Worm (Caenorhabditis elegans) whole organism, young adult: ENCODE results near the gene prdx-2.

Experiments
- F10E7.11 ChIP-seq: sonication (generic microtip); optimal IDR thresholded peaks from 2 replicates; lab custom pipeline; 2017; ENCODE audit warnings: mild to moderate bottlenecking, missing genetic modification characterization, moderate library complexity, missing compliant biosample characterization
- F23B12.7 ChIP-seq: sonication (generic microtip); optimal IDR thresholded peaks from 2 replicates; lab custom pipeline; 2017; ENCODE audit warnings: missing genetic modification characterization, mild to moderate bottlenecking, missing compliant biosample characterization, antibody characterized with exemption, moderate library complexity; ENCODE audit not compliant: insufficient read depth
- F52B5.7 ChIP-seq: sonication (generic microtip); optimal IDR thresholded peaks from 2 replicates; lab custom pipeline; 2016; ENCODE audit warnings: mild to moderate bottlenecking, missing genetic modification characterization, missing compliant biosample characterization
- F57A8.1 ChIP-seq: fragments of 200-800 bp; sonication (Bioruptor generic); optimal IDR thresholded peaks from 2 replicates; lab custom pipeline; 2018; ENCODE audit warnings: mild to moderate bottlenecking, missing genetic modification characterization, moderate library complexity, missing compliant biosample characterization
- K12H6.12 ChIP-seq: fragments of 200-800 bp; sonication (Bioruptor generic); optimal IDR thresholded peaks from 2 replicates; lab custom pipeline; 2018; ENCODE audit warnings: mild to moderate bottlenecking, missing genetic modification characterization, missing compliant biosample characterization
- T07F8.4 ChIP-seq: sonication (generic microtip); optimal IDR thresholded peaks from 2 replicates; lab custom pipeline; 2016; ENCODE audit warnings: mild to moderate bottlenecking, missing genetic modification characterization, moderate library complexity, missing compliant biosample characterization
- T26A5.8 ChIP-seq: sonication (generic microtip); optimal IDR thresholded peaks from 2 replicates; lab custom pipeline; 2016; ENCODE audit warnings: missing genetic modification characterization, missing compliant biosample characterization
- Y53F4B.3 ChIP-seq: fragments of 200-800 bp; sonication (Bioruptor generic); IDR thresholded peaks from 2 replicates; pipeline ENCODE4 v1.3.6; 2022; ENCODE audit warnings: missing genetic modification reagents, missing genetic modification characterization, missing compliant biosample characterization
- Y67H2A.10 ChIP-seq: fragments of 200-800 bp; sonication (Bioruptor generic); conservative IDR thresholded peaks from 2 replicates; pipeline ENCODE4 v1.3.6; 2022; ENCODE audit warnings: missing genetic modification reagents, missing genetic modification characterization, missing compliant biosample characterization
- Y95B8A.8 ChIP-seq: fragments of 200-800 bp; sonication (Bioruptor generic); IDR thresholded peaks from 2 replicates; pipeline ENCODE4 v1.3.6; 2022; ENCODE audit warnings: missing genetic modification reagents, missing genetic modification characterization, missing compliant biosample characterization
- akir-1 ChIP-seq: fragments of 200-800 bp; sonication (Bioruptor generic); optimal IDR thresholded peaks from 2 replicates; lab custom pipeline; 2018; ENCODE audit warnings: mild to moderate bottlenecking, missing genetic modification characterization, moderate library complexity, missing compliant biosample characterization
- ama-1 ChIP-seq, 3 experiments: fragments of 150-350 bp in 1 of 3; sonication (generic microtip) in 2 of 3; optimal IDR thresholded peaks; 2 replicates each; lab custom pipeline; 2014 to 2018; ENCODE audit warnings: missing biosample characterization in 2 of 3, missing genetic modification characterization in 2 of 3, missing genetic modification reagents in 2 of 3
- aptf-3 ChIP-seq: fragments of 200-800 bp; sonication (Bioruptor generic); IDR thresholded peaks from 2 replicates; pipeline ENCODE4 v1.3.6; 2022; ENCODE audit warnings: missing genetic modification characterization, missing compliant biosample characterization
- attf-3 ChIP-seq: fragments of 200-800 bp; sonication (Bioruptor generic); conservative IDR thresholded peaks from 2 replicates; pipeline ENCODE4 v1.3.6; 2022; ENCODE audit warnings: missing genetic modification reagents, missing genetic modification characterization, missing compliant biosample characterization
- bed-2 ChIP-seq: fragments of 200-800 bp; sonication (Bioruptor generic); IDR thresholded peaks from 2 replicates; pipeline ENCODE4 v1.3.6; 2022; ENCODE audit warnings: missing genetic modification reagents, missing genetic modification characterization, missing compliant biosample characterization
- ceh-27 ChIP-seq: fragments of 200-800 bp; sonication (Bioruptor generic); optimal IDR thresholded peaks from 2 replicates; lab custom pipeline; 2018; ENCODE audit warnings: mild to moderate bottlenecking, missing genetic modification characterization, moderate library complexity, missing compliant biosample characterization
- ceh-58 ChIP-seq: fragments of 200-800 bp; sonication (Bioruptor generic); IDR thresholded peaks from 2 replicates; pipeline ENCODE4 v1.3.6; 2022; ENCODE audit warnings: missing genetic modification characterization, missing compliant biosample characterization
- ceh-79 ChIP-seq: sonication (generic microtip); optimal IDR thresholded peaks from 2 replicates; lab custom pipeline; 2017; ENCODE audit warnings: mild to moderate bottlenecking, missing genetic modification characterization, missing compliant biosample characterization
- die-1 ChIP-seq: sonication (generic microtip); optimal IDR thresholded peaks from 2 replicates; lab custom pipeline; 2016; ENCODE audit warnings: missing genotype, mild to moderate bottlenecking, missing genetic modification characterization, missing compliant biosample characterization
- dpff-1 ChIP-seq: sonication (generic microtip); optimal IDR thresholded peaks from 2 replicates; lab custom pipeline; 2017; ENCODE audit warnings: mild to moderate bottlenecking, missing genetic modification characterization, missing compliant biosample characterization
- egl-44 ChIP-seq: fragments of 200-800 bp; sonication (Bioruptor generic); IDR thresholded peaks from 2 replicates; pipeline ENCODE4 v1.3.6; 2022; ENCODE audit warnings: missing genetic modification reagents, missing genetic modification characterization, missing compliant biosample characterization
- ekl-4 ChIP-seq: fragments of 200-800 bp; sonication (Bioruptor generic); IDR thresholded peaks from 2 replicates; pipeline ENCODE4 v1.3.6; 2022; ENCODE audit warnings: missing genetic modification reagents, missing genetic modification characterization, missing compliant biosample characterization
- gei-17 ChIP-seq: fragments of 200-800 bp; sonication (Bioruptor generic); optimal IDR thresholded peaks from 2 replicates; lab custom pipeline; 2018; ENCODE audit warnings: mild to moderate bottlenecking, missing genetic modification characterization, missing compliant biosample characterization
- hmg-1.2 ChIP-seq: fragments of 200-800 bp; sonication (Bioruptor generic); IDR thresholded peaks from 2 replicates; pipeline ENCODE4 v1.3.6; 2022; ENCODE audit warnings: missing genetic modification reagents, missing genetic modification characterization, missing compliant biosample characterization
- let-526 ChIP-seq: fragments of 200-800 bp; sonication (Bioruptor generic); IDR thresholded peaks from 2 replicates; pipeline ENCODE4 v1.3.6; 2022; ENCODE audit warnings: missing genetic modification reagents, missing genetic modification characterization, missing compliant biosample characterization
- let-607 ChIP-seq, 2 experiments: fragments of 200-800 bp in 1 of 2; sonication (Bioruptor generic) in 1 of 2; sonication (generic microtip) in 1 of 2; optimal IDR thresholded peaks; 2 replicates each; lab custom pipeline; 2016 to 2018; ENCODE audit warnings: mild to moderate bottlenecking in 2 of 2, missing compliant biosample characterization in 2 of 2, missing genetic modification characterization in 2 of 2, moderate library complexity in 2 of 2, missing genotype in 1 of 2
- lin-26 ChIP-seq: fragments of 200-800 bp; sonication (Bioruptor generic); IDR thresholded peaks from 2 replicates; pipeline ENCODE4 v1.3.6; 2022; ENCODE audit warnings: missing genetic modification reagents, missing genetic modification characterization, missing compliant biosample characterization
- lsy-27 ChIP-seq: sonication (generic microtip); optimal IDR thresholded peaks from 2 replicates; lab custom pipeline; 2017; ENCODE audit warnings: missing genetic modification characterization, mild to moderate bottlenecking, missing compliant biosample characterization, antibody characterized with exemption, missing genotype, borderline replicate concordance; ENCODE audit not compliant: insufficient read depth
- madf-10 ChIP-seq: sonication (generic microtip); optimal IDR thresholded peaks from 2 replicates; lab custom pipeline; 2016; ENCODE audit warnings: mild to moderate bottlenecking, missing genetic modification characterization, missing compliant biosample characterization
- mel-28 ChIP-seq: sonication (generic microtip); optimal IDR thresholded peaks from 2 replicates; lab custom pipeline; 2016; ENCODE audit warnings: borderline replicate concordance, mild to moderate bottlenecking, missing genetic modification characterization, missing compliant biosample characterization
- mes-4 ChIP-seq: sonication (generic microtip); optimal IDR thresholded peaks from 2 replicates; lab custom pipeline; 2016; ENCODE audit warnings: missing genotype, missing genetic modification characterization, missing compliant biosample characterization
- nfya-2 ChIP-seq: fragments of 200-800 bp; sonication (Bioruptor generic); IDR thresholded peaks from 2 replicates; pipeline ENCODE4 v1.3.6; 2022; ENCODE audit warnings: missing genetic modification reagents, missing genetic modification characterization, missing compliant biosample characterization
- nhr-27 ChIP-seq: fragments of 200-800 bp; sonication (Bioruptor generic); optimal IDR thresholded peaks from 2 replicates; lab custom pipeline; 2018; ENCODE audit warnings: mild to moderate bottlenecking, missing genetic modification characterization, moderate library complexity, missing compliant biosample characterization
- nhr-80 ChIP-seq: sonication (generic microtip); optimal IDR thresholded peaks from 2 replicates; lab custom pipeline; 2016; ENCODE audit warnings: missing genetic modification characterization, missing compliant biosample characterization
- pbrm-1 ChIP-seq: fragments of 200-800 bp; sonication (Bioruptor generic); IDR thresholded peaks from 2 replicates; pipeline ENCODE4 v1.3.6; 2022; ENCODE audit warnings: missing genetic modification reagents, missing genetic modification characterization, missing compliant biosample characterization
- pha-4 ChIP-seq: fragments of 150-350 bp; sonication (generic microtip); optimal IDR thresholded peaks from 2 replicates; lab custom pipeline; 2014; ENCODE audit warnings: missing biosample characterization, missing genetic modification reagents, missing genetic modification characterization
- rcor-1 ChIP-seq: fragments of 200-800 bp; sonication (Bioruptor generic); IDR thresholded peaks from 2 replicates; pipeline ENCODE4 v1.3.6; 2022; ENCODE audit warnings: missing genetic modification reagents, missing genetic modification characterization, missing compliant biosample characterization
- repo-1 ChIP-seq: sonication (generic microtip); optimal IDR thresholded peaks from 2 replicates; lab custom pipeline; 2017; ENCODE audit warnings: mild to moderate bottlenecking, missing genetic modification characterization, missing compliant biosample characterization
- snpc-3.4 ChIP-seq: sonication (generic microtip); optimal IDR thresholded peaks from 2 replicates; lab custom pipeline; 2017; ENCODE audit warnings: missing genetic modification characterization, mild to moderate bottlenecking, missing compliant biosample characterization, antibody characterized with exemption, moderate library complexity, missing genotype, missing genetic modification reagents
- somi-1 ChIP-seq: fragments of 200-800 bp; sonication (Bioruptor generic); optimal IDR thresholded peaks from 2 replicates; lab custom pipeline; 2018; ENCODE audit warnings: mild to moderate bottlenecking, missing genetic modification characterization, missing compliant biosample characterization
- sptf-2 ChIP-seq: fragments of 200-800 bp; sonication (Bioruptor generic); optimal IDR thresholded peaks from 2 replicates; lab custom pipeline; 2018; ENCODE audit warnings: mild to moderate bottlenecking, missing genetic modification characterization, missing compliant biosample characterization
- tbp1 ChIP-seq: fragments of 200-800 bp; sonication (Bioruptor generic); optimal IDR thresholded peaks from 2 replicates; lab custom pipeline; 2018; ENCODE audit warnings: mild to moderate bottlenecking, missing genetic modification characterization, missing compliant biosample characterization
- zfh-2 ChIP-seq: fragments of 200-800 bp; sonication (Bioruptor generic); conservative IDR thresholded peaks from 2 replicates; pipeline ENCODE4 v1.3.6; 2022; ENCODE audit warnings: missing genetic modification reagents, missing genetic modification characterization, missing compliant biosample characterization
- zim-3 ChIP-seq: sonication (generic microtip); optimal IDR thresholded peaks from 2 replicates; lab custom pipeline; 2017; ENCODE audit warnings: mild to moderate bottlenecking, missing genetic modification characterization, moderate library complexity, missing compliant biosample characterization
- ztf-18 ChIP-seq: sonication (generic microtip); optimal IDR thresholded peaks from 2 replicates; lab custom pipeline; 2016; ENCODE audit warnings: missing genotype, mild to moderate bottlenecking, missing genetic modification characterization, missing compliant biosample characterization
- ztf-22 ChIP-seq: fragments of 200-800 bp; sonication (Bioruptor generic); optimal IDR thresholded peaks from 2 replicates; lab custom pipeline; 2018; ENCODE audit warnings: mild to moderate bottlenecking, missing genetic modification characterization, moderate library complexity, missing compliant biosample characterization
- ztf-3 ChIP-seq: fragments of 200-800 bp; sonication (Bioruptor generic); optimal IDR thresholded peaks from 2 replicates; lab custom pipeline; 2018; ENCODE audit warnings: mild to moderate bottlenecking, missing genetic modification characterization, missing compliant biosample characterization
- ztf-6 ChIP-seq: fragments of 200-800 bp; sonication (Bioruptor generic); IDR thresholded peaks from 2 replicates; pipeline ENCODE4 v1.3.6; 2022; ENCODE audit warnings: missing genetic modification reagents, missing genetic modification characterization, missing compliant biosample characterization

Gene prdx-2

ce11 chrII:5379614-5380077 is 1.7 kb downstream of the prdx-2 start, which contains the start of gene pkc-3 (continued):
- TF ChIP-seq snpc-3.4 (tag; lab: Kevin White, UChicago) (peak; percentile 80), ama-1 (optimal IDR thresholded peaks at IDR 0.05; lab: Kevin White, UChicago) (peak; percentile 79), ama-1 (GFP tag; optimal IDR thresholded peaks at IDR 0.05; lab: Kevin White, UChicago) (no peak), somi-1 (no peak), mel-28 (tag; lab: Kevin White, UChicago) (no peak), zim-3 (no peak), zfh-2 (GFP tag; lab: Robert Waterston, UW) (peak; percentile 40; the same call in 1 of the 2 replicates), pha-4 (tag; lab: Kevin White, UChicago) (peak; percentile 54), attf-3 (GFP tag; lab: Robert Waterston, UW) (no peak; the same call in 1 of the 2 replicates), F52B5.7 (tag; lab: Kevin White, UChicago) (peak; percentile 53), madf-10 (tag; lab: Kevin White, UChicago) (peak; percentile 38), F23B12.7 (tag; lab: Kevin White, UChicago) (no peak), ceh-79 (tag; lab: Kevin White, UChicago) (no peak), T07F8.4 (tag; lab: Kevin White, UChicago) (no peak), ztf-22 (peak; percentile 34), aptf-3 (GFP tag; lab: Robert Waterston, UW) (no peak), nhr-80 (tag; lab: Kevin White, UChicago) (peak; percentile 97), ceh-58 (GFP tag; lab: Robert Waterston, UW) (no peak), Y95B8A.8 (peak; percentile 88), dpff-1 (tag; lab: Kevin White, UChicago) (peak; percentile 44), tbp1 (peak; percentile 60), T26A5.8 (no peak), gei-17 (GFP tag; lab: Kevin White, UChicago) (peak; percentile 10), egl-44 (GFP tag; lab: Robert Waterston, UW) (peak; percentile 30; the same call in 1 of the 2 replicates), Y67H2A.10 (GFP tag; lab: Robert Waterston, UW) (no peak), ceh-27 (GFP tag; lab: Kevin White, UChicago) (peak; percentile 65), pbrm-1 (GFP tag; lab: Robert Waterston, UW) (peak; percentile 58), let-607 (tag; optimal IDR thresholded peaks at IDR 0.05; lab: Kevin White, UChicago) (peak; percentile 50 to 78), lin-26 (GFP tag; lab: Robert Waterston, UW) (peak; percentile 72), die-1 (peak; percentile 55), repo-1 (peak; percentile 79), akir-1 (GFP tag; lab: Kevin White, UChicago) (no peak), ztf-3 (no peak), nfya-2 (GFP tag; lab: Robert Waterston, UW) (no peak), bed-2 (no peak), rcor-1 (GFP tag; lab: Robert Waterston, UW) (peak; percentile 39; the same call in 1 of the 2 replicates), F57A8.1 (GFP tag; lab: Kevin White, UChicago) (no peak), K12H6.12 (peak; percentile 40), mes-4 (tag; lab: Kevin White, UChicago) (no peak), sptf-2 (GFP tag; lab: Kevin White, UChicago) (no peak), let-526 (no peak), lsy-27 (tag; lab: Kevin White, UChicago) (no peak), Y53F4B.3 (no peak), ztf-6 (GFP tag; lab: Robert Waterston, UW) (no peak), nhr-27 (no peak), F10E7.11 (tag; lab: Kevin White, UChicago) (no peak), ztf-18 (tag; lab: Kevin White, UChicago) (peak; percentile 83), hmg-1.2 (GFP tag; lab: Robert Waterston, UW) (peak; percentile 59), ekl-4 (GFP tag; lab: Robert Waterston, UW) (peak; percentile 78)
